Worm (Caenorhabditis elegans) whole organism, L4 larva: Measurements from ENCODE around the gene myrf-2.

Source experiments
- F37D6.2 ChIP-seq: sonication (generic microtip); optimal IDR thresholded peaks from 2 replicates; lab custom pipeline; 2016; ENCODE audit warnings: mild to moderate bottlenecking, missing genetic modification characterization, missing compliant biosample characterization
- R02D3.7 ChIP-seq: fragments of 150-350 bp; sonication (generic microtip); optimal IDR thresholded peaks from 3 replicates; lab custom pipeline; 2014; ENCODE audit warnings: missing biosample characterization, missing genetic modification characterization
- Y105C5A.15 ChIP-seq: fragments of 200-800 bp; sonication (Bioruptor generic); IDR thresholded peaks from 2 replicates; pipeline ENCODE4 v1.3.6; 2022; ENCODE audit warnings: missing genetic modification characterization, missing compliant biosample characterization
- Y48G9A.11 ChIP-seq: fragments of 200-800 bp; sonication (Bioruptor generic); IDR thresholded peaks from 2 replicates; pipeline ENCODE4 v1.3.6; 2022; ENCODE audit warnings: missing genetic modification reagents, missing genetic modification characterization, missing compliant biosample characterization
- ZK337.2 ChIP-seq: fragments of 200-800 bp; sonication (Bioruptor generic); IDR thresholded peaks from 2 replicates; pipeline ENCODE4 v1.3.6; 2022; ENCODE audit warnings: missing genetic modification reagents, missing genetic modification characterization, missing compliant biosample characterization
- aha-1 ChIP-seq: fragments of 150-350 bp; peaks from one replicate; lab custom pipeline; 2014; ENCODE audit warnings: missing biosample characterization, missing genetic modification characterization
- aly-2 ChIP-seq: sonication (generic microtip); optimal IDR thresholded peaks from 2 replicates; lab custom pipeline; 2018; ENCODE audit warnings: missing biosample characterization, missing genetic modification characterization
- ces-1 ChIP-seq: fragments of 150-350 bp; sonication (generic microtip); optimal IDR thresholded peaks from 4 replicates; lab custom pipeline; 2014; ENCODE audit warnings: missing biosample characterization, missing genetic modification reagents, missing genetic modification characterization
- daf-12 ChIP-seq: fragments of 150-350 bp; optimal IDR thresholded peaks from 2 replicates; lab custom pipeline; 2014; ENCODE audit warnings: missing biosample characterization, missing genetic modification reagents, missing genetic modification characterization
- daf-19 ChIP-seq: fragments of 200-800 bp; sonication (Bioruptor generic); conservative IDR thresholded peaks from 2 replicates; pipeline ENCODE4 v1.3.6; 2022; ENCODE audit warnings: missing genetic modification characterization, missing compliant biosample characterization
- dmd-6 ChIP-seq: fragments of 200-800 bp; sonication (Bioruptor generic); IDR thresholded peaks from 2 replicates; pipeline ENCODE4 v1.3.6; 2022; ENCODE audit warnings: missing genetic modification reagents, missing genetic modification characterization, missing compliant biosample characterization
- dve-1 ChIP-seq: sonication (generic microtip); optimal IDR thresholded peaks from 2 replicates; lab custom pipeline; 2017; ENCODE audit warnings: antibody characterized with exemption, mild to moderate bottlenecking, missing genetic modification characterization, missing compliant biosample characterization; ENCODE audit not compliant: insufficient read depth
- egl-43 ChIP-seq: fragments of 200-800 bp; sonication (Bioruptor generic); IDR thresholded peaks from 2 replicates; pipeline ENCODE4 v1.3.6; 2022; ENCODE audit warnings: missing genetic modification reagents, missing genetic modification characterization, missing compliant biosample characterization
- fkh-10 ChIP-seq: fragments of 150-350 bp; optimal IDR thresholded peaks from 2 replicates; lab custom pipeline; 2014; ENCODE audit warnings: missing biosample characterization, missing genetic modification reagents, missing genetic modification characterization
- gei-8 ChIP-seq: fragments of 200-800 bp; sonication (Bioruptor generic); optimal IDR thresholded peaks from 2 replicates; lab custom pipeline; 2018; ENCODE audit warnings: mild to moderate bottlenecking, missing genetic modification characterization, missing compliant biosample characterization
- hlh-11 ChIP-seq: fragments of 200-800 bp; sonication (Bioruptor generic); optimal IDR thresholded peaks from 2 replicates; lab custom pipeline; 2018; ENCODE audit warnings: mild to moderate bottlenecking, missing genetic modification characterization, missing compliant biosample characterization
- hlh-30 ChIP-seq: sonication (generic microtip); optimal IDR thresholded peaks from 2 replicates; lab custom pipeline; 2017; ENCODE audit warnings: antibody characterized with exemption, mild to moderate bottlenecking, missing genetic modification characterization, missing compliant biosample characterization; ENCODE audit not compliant: insufficient read depth
- lin-15B ChIP-seq: fragments of 150-350 bp; sonication (generic microtip); optimal IDR thresholded peaks from 3 replicates; lab custom pipeline; 2014; ENCODE audit warnings: missing biosample characterization, missing genetic modification characterization
- madf-5 ChIP-seq, 2 experiments: fragments of 200-800 bp; sonication (Bioruptor generic); IDR thresholded peaks; 2 replicates each; pipeline ENCODE4 v1.3.6; 2022; ENCODE audit warnings: missing compliant biosample characterization in 2 of 2, missing genetic modification characterization in 2 of 2
- mep-1 ChIP-seq: fragments of 150-350 bp; sonication (generic microtip); optimal IDR thresholded peaks from 3 replicates; lab custom pipeline; 2014; ENCODE audit warnings: missing biosample characterization, missing genetic modification characterization
- nhr-102 ChIP-seq: sonication (generic microtip); optimal IDR thresholded peaks from 2 replicates; lab custom pipeline; 2016; ENCODE audit warnings: mild to moderate bottlenecking, missing genetic modification characterization, moderate library complexity, missing compliant biosample characterization
- nhr-25 ChIP-seq: sonication (generic microtip); optimal IDR thresholded peaks from 2 replicates; lab custom pipeline; 2017; ENCODE audit warnings: missing genetic modification characterization, mild to moderate bottlenecking, missing compliant biosample characterization, antibody characterized with exemption, moderate library complexity, borderline replicate concordance; ENCODE audit not compliant: insufficient read depth
- nhr-28 ChIP-seq: fragments of 150-350 bp; optimal IDR thresholded peaks from 2 replicates; lab custom pipeline; 2014; ENCODE audit warnings: missing biosample characterization, missing genetic modification characterization
- nhr-48 ChIP-seq: sonication (generic microtip); optimal IDR thresholded peaks from 2 replicates; lab custom pipeline; 2016; ENCODE audit warnings: mild to moderate bottlenecking, missing genetic modification characterization, missing compliant biosample characterization
- saeg-2 ChIP-seq: fragments of 200-800 bp; sonication (Bioruptor generic); IDR thresholded peaks from 2 replicates; pipeline ENCODE4 v1.3.6; 2022; ENCODE audit warnings: missing genetic modification reagents, missing genetic modification characterization, missing compliant biosample characterization
- spr-1 ChIP-seq: sonication (generic microtip); optimal IDR thresholded peaks from 2 replicates; lab custom pipeline; 2016; ENCODE audit warnings: mild to moderate bottlenecking, missing genetic modification characterization, missing compliant biosample characterization
- tra-1 ChIP-seq: fragments of 200-800 bp; sonication (Bioruptor generic); IDR thresholded peaks from 2 replicates; pipeline ENCODE4 v1.3.6; 2022; ENCODE audit warnings: missing genetic modification reagents, missing genetic modification characterization, missing compliant biosample characterization
- unc-130 ChIP-seq: sonication (generic microtip); optimal IDR thresholded peaks from 2 replicates; lab custom pipeline; 2016; ENCODE audit warnings: missing genetic modification reagents, missing genetic modification characterization, missing compliant biosample characterization
- unc-62 ChIP-seq, 3 experiments: fragments of 150-350 bp in 1 of 3; sonication (generic microtip); optimal IDR thresholded peaks in 2 of 3; peaks in 1 of 3; 1 replicate in 1 of 3; 2 replicates in 2 of 3; lab custom pipeline; 2014 to 2017; ENCODE audit warnings: missing biosample characterization in 3 of 3, missing genetic modification characterization in 3 of 3, missing genetic modification reagents in 3 of 3, missing genotype in 1 of 3
- zip-11 ChIP-seq: fragments of 200-800 bp; sonication (Bioruptor generic); IDR thresholded peaks from 2 replicates; pipeline ENCODE4 v1.3.6; 2022; ENCODE audit warnings: missing genetic modification characterization, missing compliant biosample characterization

Gene myrf-2

DNA sequence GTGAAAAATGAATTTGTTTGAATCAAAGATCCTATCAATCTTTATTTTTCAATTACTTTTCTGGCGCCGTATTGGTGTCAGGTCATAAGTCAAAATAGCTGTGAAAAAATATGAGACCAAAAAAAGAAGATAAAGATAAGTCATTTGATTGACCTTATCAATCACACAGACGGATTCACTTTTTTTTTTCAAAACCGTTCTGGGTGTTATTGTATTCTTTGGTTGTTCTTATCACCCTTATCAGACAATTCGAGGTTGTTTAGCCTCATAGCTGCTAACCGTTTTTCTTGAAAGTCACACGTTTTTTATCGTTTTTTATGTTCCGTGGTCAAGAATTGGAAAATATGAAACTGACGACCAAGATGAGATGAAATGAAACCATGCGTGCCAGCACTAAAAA is 25.6 kb downstream of the myrf-2 start:
- TF ChIP-seq unc-130 (GFP tag; lab: Kevin White, UChicago) (no peak), Y48G9A.11 (GFP tag; lab: Robert Waterston, UW) (no peak), R02D3.7 (no peak), egl-43 (GFP tag; lab: Robert Waterston, UW) (no peak), dmd-6 (peak; percentile 40; the same call in 1 of the 2 replicates), hlh-30 (peak; percentile 41), dve-1 (tag; lab: Kevin White, UChicago) (peak; percentile 22), spr-1 (tag; lab: Kevin White, UChicago) (no peak), nhr-28 (tag; lab: Kevin White, UChicago) (peak; percentile 63), unc-62 (GFP tag; optimal IDR thresholded peaks at IDR 0.05 in 1 of 2; lab: Kevin White, UChicago) (peak in 1 of 2 experiments; percentile 90), unc-62 (tag; optimal IDR thresholded peaks at IDR 0.05; lab: Kevin White, UChicago) (no peak), hlh-11 (tag; lab: Kevin White, UChicago) (peak; percentile 49), nhr-25 (tag; lab: Kevin White, UChicago) (peak; percentile 75), zip-11 (no peak), tra-1 (GFP tag; lab: Robert Waterston, UW) (0 out of 2 replicates have a peak, but pooled peaks have one; percentile 41), aha-1 (tag; lab: Kevin White, UChicago) (peak; percentile 48)

DNA sequence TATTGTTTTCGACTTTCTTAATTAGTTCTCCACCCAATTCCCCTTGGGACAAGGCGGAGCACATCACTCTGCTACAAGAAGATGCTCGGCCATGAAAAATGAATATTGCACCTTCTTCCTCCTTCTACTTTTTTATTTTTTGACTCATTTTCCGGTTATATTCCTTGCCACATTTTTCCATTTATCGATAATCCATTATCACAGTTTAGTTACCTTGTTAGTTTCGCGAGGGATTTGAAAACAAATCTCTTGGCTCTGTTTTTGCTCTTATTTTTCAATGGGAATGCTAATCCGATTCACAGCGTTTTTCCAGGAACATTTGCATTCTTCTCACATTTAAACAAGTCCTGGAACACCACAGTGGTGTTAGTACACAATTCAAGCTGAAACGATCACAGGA is 27.2 kb downstream of the myrf-2 start, which contains the start of gene rnp-9:
Gene rnp-9 (plus strand): TSS at position 301 of the 400 bp plus-strand sequence.
- no peak for TF ChIP-seq nhr-48 (tag; lab: Kevin White, UChicago)
- no peak for TF ChIP-seq nhr-102 (tag; lab: Kevin White, UChicago)
- no peak for TF ChIP-seq saeg-2 (GFP tag; lab: Robert Waterston, UW)
- no peak for TF ChIP-seq Y105C5A.15
- TF ChIP-seq F37D6.2 (tag; lab: Kevin White, UChicago): no peak

DNA sequence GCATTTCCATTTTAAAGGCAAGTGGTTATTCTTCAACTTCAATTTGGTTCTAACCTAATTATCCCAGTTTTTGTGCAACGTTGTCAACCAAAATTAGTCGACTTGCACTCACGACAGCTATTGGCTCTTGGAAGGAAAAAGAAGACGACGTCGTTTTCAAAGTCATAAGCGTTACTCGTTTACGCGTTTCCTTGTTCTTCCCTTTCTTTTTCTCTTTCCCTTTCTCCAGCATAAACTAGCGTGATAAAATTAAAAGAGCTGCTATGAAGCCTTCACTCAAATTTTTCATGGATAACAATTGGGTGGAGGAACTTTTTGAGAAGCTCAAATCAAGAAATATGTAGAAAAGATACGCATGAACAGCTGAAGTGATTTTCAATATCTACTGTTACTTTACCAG is 31.0 kb downstream of the myrf-2 start:
- TF ChIP-seq mep-1 (tag; lab: Kevin White, UChicago): no peak
- TF ChIP-seq ces-1 (GFP tag; lab: Kevin White, UChicago): peak; percentile 11
- no peak for TF ChIP-seq daf-12
- TF ChIP-seq gei-8 (GFP tag; lab: Kevin White, UChicago): no peak
- peak; percentile 57 for TF ChIP-seq fkh-10 (GFP tag; lab: Kevin White, UChicago)
- no peak for TF ChIP-seq madf-5 (GFP tag; IDR thresholded peaks at IDR 0.05; lab: Robert Waterston, UW)
- TF ChIP-seq aha-1 (tag; lab: Kevin White, UChicago): peak; percentile 27
- TF ChIP-seq hlh-11 (tag; lab: Kevin White, UChicago): no peak
- TF ChIP-seq ZK337.2: no peak
- no peak for TF ChIP-seq aly-2 (tag; lab: Kevin White, UChicago)
- no peak for TF ChIP-seq unc-62 (GFP tag; optimal IDR thresholded peaks at IDR 0.05 in 1 of 2; lab: Kevin White, UChicago)
- TF ChIP-seq unc-62 (tag; optimal IDR thresholded peaks at IDR 0.05; lab: Kevin White, UChicago): no peak
- TF ChIP-seq F37D6.2 (tag; lab: Kevin White, UChicago): no peak
- no peak for TF ChIP-seq Y48G9A.11 (GFP tag; lab: Robert Waterston, UW)

DNA sequence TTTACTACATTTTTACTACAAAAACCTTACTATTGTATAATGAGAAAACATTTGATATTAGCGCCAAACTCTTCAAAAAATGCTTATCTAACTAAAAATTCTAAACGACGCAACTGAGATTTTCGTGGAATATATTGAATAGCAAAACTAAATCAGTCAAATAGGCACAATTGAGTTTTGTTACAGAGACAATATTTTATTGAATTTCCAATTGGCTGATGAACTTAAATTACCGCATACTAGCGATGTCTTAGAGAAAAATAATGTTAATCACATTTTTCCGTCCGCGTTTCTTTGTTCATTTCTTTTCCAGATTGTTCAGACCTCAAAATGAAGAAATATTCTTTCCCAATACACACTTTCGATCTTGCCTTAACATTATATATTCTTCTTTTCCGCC is 31.7 kb downstream of the myrf-2 start:
- TF ChIP-seq unc-62 (GFP tag; optimal IDR thresholded peaks at IDR 0.05 in 1 of 2; lab: Kevin White, UChicago) (peak in 1 of 2 experiments; percentile 54), unc-62 (tag; optimal IDR thresholded peaks at IDR 0.05; lab: Kevin White, UChicago) (no peak), madf-5 (GFP tag; IDR thresholded peaks at IDR 0.05; lab: Robert Waterston, UW) (no peak), fkh-10 (GFP tag; lab: Kevin White, UChicago) (peak; percentile 43), ces-1 (GFP tag; lab: Kevin White, UChicago) (peak; percentile 28)

DNA sequence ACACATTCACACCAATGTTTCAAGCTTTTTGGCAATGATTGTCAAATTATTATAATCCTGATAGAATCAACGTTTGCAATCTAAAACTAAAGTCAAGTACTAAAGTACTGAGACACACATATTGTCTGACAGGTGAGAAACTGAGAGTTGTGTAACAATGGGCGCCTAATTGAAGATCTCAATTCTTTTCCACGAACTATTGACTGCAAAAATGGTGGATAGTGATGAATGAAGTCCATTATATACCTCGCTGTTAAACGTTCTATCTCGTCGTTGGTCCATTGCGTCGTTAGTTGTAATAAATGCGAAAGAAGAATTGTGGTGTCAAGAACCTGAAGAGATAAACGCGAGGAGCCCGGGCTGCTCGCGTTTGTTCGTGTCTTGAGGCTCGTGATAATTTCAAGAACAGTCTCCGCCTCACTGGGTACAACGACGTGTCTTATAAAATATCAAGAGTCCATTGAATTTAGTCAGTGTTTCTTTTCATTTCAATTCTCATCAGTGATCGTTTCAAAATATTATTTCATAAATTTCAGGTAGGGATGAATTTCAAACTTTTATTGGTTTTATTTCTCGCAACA is 34.0 kb downstream of the myrf-2 start, which contains the start of gene F09B9.4:
Gene F09B9.4 (plus strand): TSS at position 531 of the 581 bp plus-strand sequence.
- TF ChIP-seq daf-19 (GFP tag; lab: Robert Waterston, UW) (no peak), lin-15B (tag; lab: Kevin White, UChicago) (no peak), unc-62 (GFP tag; optimal IDR thresholded peaks at IDR 0.05 in 1 of 2; lab: Kevin White, UChicago) (peak in 1 of 2 experiments; percentile 94), unc-62 (tag; optimal IDR thresholded peaks at IDR 0.05; lab: Kevin White, UChicago) (no peak)
